Worm (Caenorhabditis elegans) whole organism, young adult: ENCODE data around the gene sec-16A.1.

ENCODE experiments used
- F49E8.2 ChIP-seq: sonication (generic microtip); optimal IDR thresholded peaks from 3 replicates; lab custom pipeline; 2017; ENCODE audit warnings: missing genetic modification characterization, mild to moderate bottlenecking, missing compliant biosample characterization, antibody characterized with exemption, moderate library complexity; ENCODE audit not compliant: insufficient read depth
- F55B11.4 ChIP-seq: sonication (generic microtip); optimal IDR thresholded peaks from 2 replicates; lab custom pipeline; 2016; ENCODE audit warnings: missing compliant biosample characterization, missing genetic modification characterization, borderline replicate concordance; ENCODE audit not compliant: insufficient read depth
- K11D2.4 ChIP-seq: fragments of 200-800 bp; sonication (Bioruptor generic); IDR thresholded peaks from 2 replicates; pipeline ENCODE4 v1.3.6; 2022; ENCODE audit warnings: missing genetic modification reagents, missing genetic modification characterization, missing compliant biosample characterization
- T26A5.8 ChIP-seq: sonication (generic microtip); optimal IDR thresholded peaks from 2 replicates; lab custom pipeline; 2016; ENCODE audit warnings: missing genetic modification characterization, missing compliant biosample characterization
- Y53G8AR.9 ChIP-seq: fragments of 200-800 bp; sonication (Bioruptor generic); conservative IDR thresholded peaks from 2 replicates; pipeline ENCODE4 v1.3.6; 2022; ENCODE audit warnings: missing genetic modification reagents, missing genetic modification characterization, missing compliant biosample characterization
- ZK185.1 ChIP-seq: sonication (generic microtip); optimal IDR thresholded peaks from 2 replicates; lab custom pipeline; 2016; ENCODE audit warnings: mild to moderate bottlenecking, missing genetic modification characterization, missing compliant biosample characterization; ENCODE audit not compliant: poor library complexity, severe bottlenecking
- bed-1 ChIP-seq: fragments of 200-800 bp; sonication (Bioruptor generic); IDR thresholded peaks from 2 replicates; pipeline ENCODE4 v1.3.6; 2022; ENCODE audit warnings: missing genetic modification reagents, missing genetic modification characterization, missing compliant biosample characterization
- bed-2 ChIP-seq: fragments of 200-800 bp; sonication (Bioruptor generic); IDR thresholded peaks from 2 replicates; pipeline ENCODE4 v1.3.6; 2022; ENCODE audit warnings: missing genetic modification reagents, missing genetic modification characterization, missing compliant biosample characterization
- ceh-100 ChIP-seq: fragments of 200-800 bp; sonication (Bioruptor generic); IDR thresholded peaks from 2 replicates; pipeline ENCODE4 v1.3.6; 2022; ENCODE audit warnings: missing genetic modification reagents, missing genetic modification characterization, missing compliant biosample characterization
- ets-4 ChIP-seq: fragments of 200-800 bp; sonication (Bioruptor generic); optimal IDR thresholded peaks from 2 replicates; lab custom pipeline; 2018; ENCODE audit warnings: mild to moderate bottlenecking, missing genetic modification characterization, missing compliant biosample characterization
- hmg-1.2 ChIP-seq: fragments of 200-800 bp; sonication (Bioruptor generic); IDR thresholded peaks from 2 replicates; pipeline ENCODE4 v1.3.6; 2022; ENCODE audit warnings: missing genetic modification reagents, missing genetic modification characterization, missing compliant biosample characterization
- lag-1 ChIP-seq: fragments of 200-800 bp; sonication (Bioruptor generic); IDR thresholded peaks from 2 replicates; pipeline ENCODE4 v1.3.6; 2022; ENCODE audit warnings: missing genetic modification reagents, missing genetic modification characterization, missing compliant biosample characterization
- rpc-1 ChIP-seq, 2 experiments: fragments of 150-350 bp in 1 of 2; sonication (generic microtip) in 1 of 2; optimal IDR thresholded peaks; 2 replicates each; lab custom pipeline; 2014 to 2018; ENCODE audit warnings: missing biosample characterization in 1 of 2, missing genetic modification characterization in 1 of 2, missing genetic modification reagents in 1 of 2, missing genotype in 1 of 2
- sea-2 ChIP-seq: fragments of 200-800 bp; sonication (Bioruptor generic); IDR thresholded peaks from 2 replicates; pipeline ENCODE4 v1.3.6; 2022; ENCODE audit warnings: missing genetic modification characterization, missing compliant biosample characterization
- snpc-3.4 ChIP-seq: sonication (generic microtip); optimal IDR thresholded peaks from 2 replicates; lab custom pipeline; 2017; ENCODE audit warnings: missing genetic modification characterization, mild to moderate bottlenecking, missing compliant biosample characterization, antibody characterized with exemption, moderate library complexity, missing genotype, missing genetic modification reagents
- unc-130 ChIP-seq: sonication (generic microtip); optimal IDR thresholded peaks from 2 replicates; lab custom pipeline; 2016; ENCODE audit warnings: missing genetic modification reagents, missing genetic modification characterization, missing compliant biosample characterization
- ztf-28 ChIP-seq: fragments of 200-800 bp; sonication (Bioruptor generic); IDR thresholded peaks from 2 replicates; pipeline ENCODE4 v1.3.6; 2022; ENCODE audit warnings: missing genetic modification reagents, missing genetic modification characterization, missing compliant biosample characterization

The sec-16A.1 gene

DNA sequence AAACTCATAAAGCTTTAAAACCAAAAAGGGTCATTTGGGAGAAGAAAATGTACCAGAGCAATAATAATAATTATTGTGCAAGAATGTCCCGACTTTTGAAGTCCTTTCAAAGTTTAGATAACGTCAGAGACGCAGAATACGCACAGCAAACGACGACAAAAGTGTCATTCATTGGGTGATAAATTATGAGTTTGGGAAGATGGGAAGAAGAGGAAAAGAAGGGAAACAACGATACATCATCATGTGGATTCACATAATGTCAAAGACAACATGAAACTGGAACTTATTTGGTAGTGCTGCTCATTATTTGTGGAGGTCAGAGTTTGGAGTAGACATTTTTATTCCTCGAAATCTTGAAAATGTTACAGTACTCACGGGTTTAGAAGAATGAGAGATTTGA is 52.2 kb downstream of the sec-16A.1 start:
- no peak for TF ChIP-seq snpc-3.4
- TF ChIP-seq bed-1 (GFP tag; lab: Robert Waterston, UW): no peak
- TF ChIP-seq Y53G8AR.9: no peak
- TF ChIP-seq F49E8.2 (tag; lab: Kevin White, UChicago): no peak
- TF ChIP-seq T26A5.8 (tag; lab: Kevin White, UChicago): no peak
- TF ChIP-seq unc-130 (GFP tag; lab: Kevin White, UChicago): no peak
- no peak for TF ChIP-seq hmg-1.2 (GFP tag; lab: Robert Waterston, UW)
- no peak for TF ChIP-seq K11D2.4 (GFP tag; lab: Robert Waterston, UW)
- no peak for TF ChIP-seq sea-2
- TF ChIP-seq ZK185.1 (tag; lab: Kevin White, UChicago): no peak
- no peak for TF ChIP-seq ztf-28 (GFP tag; lab: Robert Waterston, UW)
- no peak for TF ChIP-seq ets-4
- TF ChIP-seq bed-2 (GFP tag; lab: Robert Waterston, UW): no peak
- TF ChIP-seq F55B11.4: no peak
- no peak for TF ChIP-seq ceh-100
- TF ChIP-seq lag-1 (GFP tag; lab: Robert Waterston, UW): no peak
- TF ChIP-seq rpc-1 (optimal IDR thresholded peaks at IDR 0.05; lab: Kevin White, UChicago): no peak
- TF ChIP-seq rpc-1 (tag; optimal IDR thresholded peaks at IDR 0.05; lab: Kevin White, UChicago): no peak
